Fruit fly (Drosophila melanogaster) ovary, adult (tissue): ENCODE measurements around the gene Sytbeta.

ENCODE experiments used
- CG17801 ChIP-seq: fragments of 200-800 bp; optimal IDR thresholded peaks from 2 replicates; lab custom pipeline; 2019; ENCODE audit warnings: missing biosample characterization, mild to moderate bottlenecking, missing genetic modification characterization, moderate library complexity; ENCODE audit not compliant: partially characterized antibody

Gene Sytbeta

DNA sequence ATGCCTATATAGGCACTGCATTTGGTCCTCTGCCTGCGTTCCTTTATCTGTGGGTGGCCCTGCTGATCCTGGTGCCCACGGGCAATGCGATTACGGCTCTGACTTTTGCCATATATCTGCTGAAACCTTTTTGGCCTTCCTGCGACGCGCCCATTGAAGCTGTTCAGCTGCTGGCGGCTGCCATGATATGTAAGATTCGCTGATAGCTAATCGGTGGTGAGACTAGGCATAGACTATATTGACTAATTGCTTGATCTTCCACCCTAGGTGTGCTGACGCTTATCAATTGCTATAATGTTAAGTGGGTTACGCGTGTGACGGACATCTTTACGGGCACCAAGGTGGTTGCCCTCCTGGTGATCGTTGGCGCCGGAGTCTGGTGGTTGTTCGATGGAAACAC, 74.9 kb downstream of the Sytbeta start:
- no peak for TF ChIP-seq CG17801

dm6 chr3L:14988231-14988630, 76.5 kb downstream of the Sytbeta start:
- TF ChIP-seq CG17801 = no peak

DNA sequence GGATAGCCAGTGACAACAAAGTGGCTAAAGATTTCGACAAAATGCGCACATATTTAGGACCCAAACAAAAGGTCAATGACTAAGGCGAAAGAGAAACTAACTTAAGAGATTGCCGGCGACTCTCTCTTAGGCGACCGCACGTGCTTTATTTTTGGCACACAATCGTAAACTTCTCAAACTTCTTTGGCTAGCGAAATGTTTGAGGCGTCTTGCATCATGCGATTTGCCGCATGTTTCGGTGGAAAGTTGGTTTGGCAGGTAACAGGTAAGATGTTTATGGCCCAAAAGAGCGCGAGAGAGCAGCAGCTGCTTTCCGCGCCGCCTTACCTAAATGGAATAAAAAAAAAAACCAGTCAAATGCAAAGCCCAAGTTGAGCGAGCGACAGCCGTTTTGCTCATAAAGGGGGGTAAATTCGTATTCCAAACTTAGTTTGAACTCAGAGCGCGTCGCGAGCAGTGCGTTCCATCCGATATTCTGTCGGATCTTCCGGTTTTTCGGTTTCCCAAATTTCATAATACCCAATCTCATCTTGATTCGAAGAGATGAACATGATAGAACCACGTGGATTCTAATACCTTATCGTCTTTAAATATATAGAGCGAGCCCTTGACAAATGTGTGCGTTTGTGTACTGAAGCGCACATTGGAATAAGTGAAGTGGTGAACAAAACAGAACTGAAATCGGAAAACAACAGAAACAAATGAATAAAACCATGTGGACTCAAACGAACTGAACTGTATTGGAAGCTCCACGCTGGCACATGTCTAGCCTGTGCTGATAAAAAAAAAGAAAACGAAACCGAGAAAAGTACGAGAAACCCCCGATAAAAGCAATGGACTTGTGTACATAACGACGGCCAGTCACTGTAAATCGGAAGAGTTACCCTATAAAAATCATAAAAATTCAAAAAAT, 77.5 kb downstream of the Sytbeta start:
- no peak for TF ChIP-seq CG17801

DNA sequence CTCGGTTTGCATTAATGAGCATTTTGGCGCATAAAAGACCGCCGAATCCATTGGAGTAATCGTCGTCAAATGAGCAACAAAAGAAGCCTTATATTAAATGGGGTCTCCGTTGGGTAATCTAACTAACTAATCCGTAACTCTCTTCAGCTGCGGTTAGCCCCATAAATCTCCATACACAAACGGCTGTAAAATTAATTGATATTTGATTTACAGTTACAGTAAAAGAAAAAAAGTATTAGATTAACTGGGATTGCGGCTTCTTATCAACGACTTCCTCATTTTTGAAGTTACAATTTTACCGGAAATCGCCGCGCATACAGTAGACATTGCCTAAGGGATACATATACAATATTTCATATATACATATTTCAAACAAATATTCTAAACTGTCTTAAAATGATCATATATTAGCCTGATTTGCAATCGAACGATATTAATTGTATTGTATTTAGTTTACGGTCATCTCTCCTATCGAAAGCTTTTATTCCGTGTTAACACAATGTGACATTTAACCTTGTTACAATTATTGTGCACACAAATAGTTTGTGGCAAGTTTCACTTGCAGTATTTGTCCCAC, 78.3 kb downstream of the Sytbeta start:
- TF ChIP-seq CG17801 = no peak

DNA sequence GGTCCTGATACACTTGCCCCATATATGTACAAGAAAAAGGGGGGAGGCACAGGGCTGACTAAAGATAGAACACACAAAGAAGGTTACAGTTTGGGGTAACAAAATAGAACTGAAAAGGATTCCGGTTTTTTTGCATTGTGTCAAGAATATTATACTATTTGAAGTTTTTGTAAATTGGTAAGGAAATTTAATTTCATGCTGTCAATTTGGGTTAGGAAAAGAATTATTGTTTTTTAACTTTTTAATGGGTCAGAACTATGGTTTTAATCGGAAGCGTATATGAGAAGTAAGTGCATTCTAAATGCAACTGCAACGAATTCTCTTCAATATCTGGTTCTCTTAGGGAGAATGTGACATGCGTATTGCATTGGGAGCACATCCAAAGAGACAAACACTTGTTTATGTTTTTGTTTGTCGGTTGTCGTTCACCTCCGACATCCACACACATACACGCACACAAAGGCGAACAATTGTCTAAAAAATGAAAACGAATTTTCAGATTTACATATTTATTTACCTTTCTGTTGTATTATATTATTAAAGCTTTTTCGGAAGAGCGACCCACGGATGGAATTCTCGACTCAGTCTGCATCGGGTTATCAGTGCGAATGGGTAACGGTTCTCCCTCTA, 80.1 kb downstream of the Sytbeta start, which contains the start of gene mnd:
Gene mnd, plus strand, starts transcription at position 580 of the 630 bp plus-strand sequence.
- no peak for TF ChIP-seq CG17801

dm6 chr3L:14982675-14983084, 82.1 kb downstream of the Sytbeta start, which contains the start of gene CG5114:
CG5114 (plus strand) TSS chr3L:14982835.
- TF ChIP-seq CG17801 = peak; percentile 29

DNA sequence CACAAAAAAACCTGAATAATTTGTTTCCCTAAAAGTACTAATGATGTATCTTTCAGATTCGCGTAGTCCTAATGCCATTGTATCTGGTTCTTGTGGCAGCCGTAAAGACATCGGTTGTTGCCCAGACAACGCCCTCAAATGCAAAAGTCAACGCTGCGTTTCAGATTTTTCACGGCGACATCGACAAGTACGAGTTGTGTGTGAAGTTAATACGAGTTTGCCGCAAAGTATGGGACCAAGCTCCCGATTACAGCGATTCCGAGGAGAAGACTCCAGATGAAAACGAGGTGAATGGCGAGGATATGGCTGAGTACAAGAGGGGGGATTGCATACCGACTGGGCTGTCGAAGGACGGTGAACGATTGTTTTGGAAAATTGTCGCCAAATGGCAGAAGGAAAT, 84.7 kb downstream of the Sytbeta start:
- no peak for TF ChIP-seq CG17801

- TF ChIP-seq CG17801 = no peak
These were observed 85.4 kb downstream of the Sytbeta start, which contains the start of gene CG3349 for dm6 chr3L:14979332-14979731. CG3349 (plus strand) TSS chr3L:14979620.

DNA sequence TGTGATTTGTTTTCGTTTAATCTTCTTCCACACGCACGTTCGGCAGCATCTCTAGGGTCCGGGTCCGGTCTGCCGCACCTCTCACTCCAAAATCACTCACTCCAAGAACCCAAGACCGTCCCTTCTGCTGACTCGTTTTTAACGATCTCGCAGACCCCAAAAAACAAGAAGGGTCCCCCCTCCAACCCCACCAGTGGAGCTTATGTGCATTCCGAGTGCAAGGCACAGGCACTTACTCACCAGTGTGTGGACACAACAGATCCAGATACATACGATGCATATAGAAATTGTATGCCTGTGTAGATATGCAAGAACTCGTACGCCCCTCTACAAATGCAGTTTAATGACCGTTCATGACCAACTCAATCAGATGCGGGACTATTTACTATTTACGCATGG, 86.3 kb downstream of the Sytbeta start:
- TF ChIP-seq CG17801 = no peak

DNA sequence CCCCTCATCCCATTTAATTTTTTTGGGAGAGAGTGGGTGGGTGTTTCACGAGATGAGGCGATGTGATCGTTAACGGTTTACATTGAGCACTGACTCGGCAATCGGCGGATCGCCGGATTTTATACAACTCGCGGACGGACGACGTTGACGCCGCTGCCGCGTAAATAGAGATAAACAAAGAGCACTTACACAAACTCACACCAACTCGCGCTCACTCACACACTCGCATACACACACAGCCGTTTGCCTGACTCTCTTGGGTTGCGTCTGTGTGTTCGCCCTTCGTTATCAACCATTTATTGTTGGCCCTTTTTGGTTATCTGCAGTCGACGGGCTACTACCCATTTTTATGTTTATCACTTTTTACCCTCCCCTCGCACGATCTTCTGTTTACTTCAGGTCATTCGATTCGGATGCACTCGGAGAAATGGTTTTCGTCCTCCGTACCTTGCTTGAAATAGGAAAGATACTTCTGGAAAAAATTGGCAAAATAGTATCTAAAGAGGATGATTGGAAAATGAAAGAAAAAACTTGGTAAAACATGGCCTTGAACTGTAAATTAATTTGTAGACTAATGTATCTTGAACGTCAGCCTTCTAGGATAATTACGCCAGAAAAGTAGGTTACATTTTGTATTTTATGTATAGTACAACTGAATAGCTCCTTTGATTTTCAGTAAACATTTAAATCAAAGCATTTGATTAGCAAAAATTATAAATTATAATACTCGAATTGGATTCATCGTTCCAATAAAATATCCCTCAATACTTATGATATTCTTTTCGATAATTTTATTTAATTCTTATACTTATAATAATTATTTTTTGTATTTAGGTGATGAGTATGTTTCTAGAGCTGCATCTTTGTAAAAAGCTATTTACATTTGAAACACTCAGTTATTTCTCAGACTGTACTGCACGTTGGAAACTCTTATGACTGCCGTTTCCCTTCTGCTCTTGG, 87.0 kb downstream of the Sytbeta start:
- TF ChIP-seq CG17801 = no peak

- TF ChIP-seq CG17801 = no peak
These were observed 88.8 kb downstream of the Sytbeta start for dm6 chr3L:14976026-14976425.

DNA sequence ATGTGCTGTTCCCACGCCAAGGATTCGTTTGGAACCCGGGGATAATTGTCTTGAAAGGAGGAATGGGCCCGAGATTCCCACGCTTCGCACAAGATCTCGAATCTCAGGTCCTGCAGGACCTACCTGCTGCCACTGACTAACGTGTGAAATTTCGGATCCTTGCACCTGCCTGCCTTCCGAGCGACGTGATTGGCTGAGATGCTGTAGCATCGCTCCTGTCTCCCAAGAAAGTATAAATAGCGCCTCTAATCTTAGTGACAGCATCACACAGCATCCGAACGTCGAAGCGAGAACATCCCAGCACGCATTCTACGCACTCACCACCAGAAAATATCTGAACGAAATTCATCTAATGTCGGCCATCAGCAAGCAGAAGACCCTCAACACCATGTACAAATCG, 89.8 kb downstream of the Sytbeta start:
- no peak for TF ChIP-seq CG17801

DNA sequence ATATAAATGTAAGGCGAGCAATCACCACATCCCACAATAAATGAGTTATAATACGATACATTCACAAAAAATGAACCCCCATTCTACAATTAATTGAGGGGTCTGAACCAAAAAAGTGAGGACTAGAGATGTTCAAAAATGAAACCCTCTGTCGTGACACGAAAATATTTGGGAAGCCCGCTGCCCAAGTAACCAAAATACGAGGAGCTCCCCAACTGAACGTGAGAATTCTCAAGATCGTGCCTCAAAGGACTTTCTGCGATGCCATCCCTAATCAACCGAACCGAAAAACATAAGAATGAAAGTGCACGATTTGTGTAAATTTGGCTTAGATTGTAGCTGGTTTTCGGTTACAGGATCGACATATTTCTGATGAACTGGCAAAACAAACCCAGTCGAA, 90.3 kb downstream of the Sytbeta start, which contains the start of gene Ocho:
Gene Ocho, plus strand, starts transcription at position 336 of the 400 bp plus-strand sequence.
- TF ChIP-seq CG17801 = no peak

DNA sequence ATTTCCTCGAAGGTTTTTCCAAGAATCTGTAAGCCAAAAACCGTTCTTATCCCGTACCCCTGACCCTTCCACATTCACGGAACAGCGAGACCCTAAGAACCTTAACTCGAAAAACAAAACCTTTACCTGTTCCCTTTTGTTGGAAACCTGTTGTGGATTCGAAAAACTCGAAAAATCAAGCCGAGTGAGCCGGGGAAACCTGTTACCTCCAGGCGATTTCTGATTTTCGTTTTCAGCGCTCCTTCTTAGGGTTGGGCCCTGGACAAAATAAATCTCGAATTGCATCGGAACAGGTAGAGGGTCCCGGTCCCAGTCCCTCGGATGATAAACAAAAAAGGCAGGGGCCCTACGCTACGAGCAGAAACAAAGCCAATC, 91.5 kb downstream of the Sytbeta start:
- no peak for TF ChIP-seq CG17801

DNA sequence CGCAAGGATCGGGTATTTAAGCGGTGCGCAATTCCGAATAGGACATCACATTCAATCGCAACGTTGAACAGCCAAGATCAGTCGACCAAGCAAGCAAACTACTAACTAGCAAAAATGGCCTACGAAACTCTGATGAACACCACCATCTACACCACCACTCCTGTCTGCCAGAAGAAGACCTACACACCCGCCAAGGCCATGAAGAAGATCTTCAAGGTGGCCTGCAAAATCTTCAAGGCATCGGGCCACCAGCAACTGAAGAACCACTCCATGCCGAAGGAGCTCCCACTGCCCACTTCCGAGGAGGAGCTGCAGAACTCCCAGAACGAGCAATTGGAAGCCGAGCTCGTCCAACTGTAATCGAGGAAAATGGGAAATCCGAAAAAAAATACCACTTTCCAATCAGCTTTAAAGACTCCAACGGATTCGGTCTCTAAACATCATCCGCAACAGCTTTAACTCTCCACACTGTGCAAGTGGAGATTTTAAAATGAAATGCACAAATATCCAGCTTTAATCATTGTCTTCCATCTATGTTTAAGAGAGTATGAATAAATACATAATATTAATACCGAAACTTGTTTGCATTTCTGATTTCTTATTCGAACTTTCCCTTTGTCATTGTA, 92.0 kb downstream of the Sytbeta start, which contains the start of gene Brd:
Gene Brd, plus strand, starts transcription at position 43 of the 626 bp plus-strand sequence.
- TF ChIP-seq CG17801 = no peak
